Worm (Caenorhabditis elegans) whole organism, midembryonic: ENCODE measurements around the gene sdc-2.

ENCODE experiments used
- T22C8.4 ChIP-seq: fragments of 200-800 bp; sonication (Bioruptor generic); IDR thresholded peaks from 2 replicates; pipeline ENCODE4 v1.3.6; 2022; ENCODE audit warnings: missing genetic modification characterization, missing compliant biosample characterization
- cog-1 ChIP-seq: sonication (generic microtip); optimal IDR thresholded peaks from 2 replicates; lab custom pipeline; 2016; ENCODE audit warnings: missing genetic modification characterization, missing compliant biosample characterization
- flt-1 ChIP-seq: fragments of 200-800 bp; sonication (Bioruptor generic); IDR thresholded peaks from 2 replicates; pipeline ENCODE4 v1.3.6; 2022; ENCODE audit warnings: missing genetic modification characterization, missing compliant biosample characterization
- klf-2 ChIP-seq: fragments of 200-800 bp; sonication (Bioruptor generic); conservative IDR thresholded peaks from 2 replicates; pipeline ENCODE4 v1.3.6; 2022; ENCODE audit warnings: missing genetic modification reagents, missing genetic modification characterization, missing compliant biosample characterization
- med-1 ChIP-seq: sonication (generic microtip); optimal IDR thresholded peaks from 2 replicates; lab custom pipeline; 2017; ENCODE audit warnings: missing genetic modification characterization, mild to moderate bottlenecking, missing compliant biosample characterization, antibody characterized with exemption, missing genetic modification reagents; ENCODE audit not compliant: insufficient read depth
- ref-1 ChIP-seq: fragments of 200-800 bp; sonication (Bioruptor generic); conservative IDR thresholded peaks from 2 replicates; pipeline ENCODE4 v1.3.6; 2022; ENCODE audit warnings: missing genetic modification reagents, missing genetic modification characterization, missing compliant biosample characterization
- tab-1 ChIP-seq: fragments of 200-800 bp; sonication (Bioruptor generic); IDR thresholded peaks from 2 replicates; pipeline ENCODE4 v1.3.6; 2022; ENCODE audit warnings: missing genetic modification characterization, missing compliant biosample characterization
- ztf-23 ChIP-seq: fragments of 200-800 bp; sonication (Bioruptor generic); IDR thresholded peaks from 2 replicates; pipeline ENCODE4 v1.3.6; 2022; ENCODE audit warnings: missing genetic modification reagents, missing genetic modification characterization, missing compliant biosample characterization
- ztf-29 ChIP-seq: fragments of 200-800 bp; sonication (Bioruptor generic); IDR thresholded peaks from 2 replicates; pipeline ENCODE4 v1.3.6; 2022; ENCODE audit warnings: missing genetic modification reagents, missing genetic modification characterization, missing compliant biosample characterization

Gene sdc-2

DNA sequence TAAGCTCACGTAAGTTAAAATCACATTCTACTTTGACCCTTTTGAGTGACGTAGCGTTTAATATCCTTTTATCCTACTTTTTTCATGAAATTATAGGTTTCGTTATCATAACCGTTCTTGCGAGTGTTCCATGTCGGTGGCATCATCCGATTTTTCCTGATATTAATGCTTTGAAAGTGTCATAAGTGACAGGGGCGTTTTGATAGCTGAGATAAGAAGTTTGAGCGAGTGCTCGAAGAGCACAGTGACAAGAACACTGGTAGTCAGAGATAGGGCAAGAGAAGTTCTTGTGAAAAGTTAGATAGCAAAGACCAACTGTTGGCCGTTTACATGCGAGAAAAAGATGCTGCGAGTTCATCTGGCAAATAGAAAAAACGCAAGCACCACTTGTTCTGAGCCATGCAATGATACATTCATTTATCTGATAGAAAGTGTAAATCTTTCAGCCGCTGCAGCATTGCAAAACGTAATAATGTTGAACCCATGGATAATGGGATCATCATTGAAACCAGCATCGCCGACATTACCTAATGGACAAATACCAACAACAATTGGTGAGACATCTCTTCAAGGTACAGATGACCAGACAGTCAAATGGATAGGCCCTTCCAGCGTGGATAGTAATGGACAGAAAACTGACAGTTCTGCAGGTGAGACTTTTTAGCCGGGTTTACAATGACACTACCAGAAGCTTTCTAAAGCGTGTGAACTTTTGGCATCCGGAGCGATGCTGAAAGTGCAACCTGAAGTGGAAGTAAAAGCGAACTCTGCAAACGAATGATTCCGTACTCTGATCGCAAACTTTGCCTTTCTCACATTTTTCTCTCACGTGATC is 41.3 kb upstream of the sdc-2 start:
- no peak for TF ChIP-seq ref-1
- no peak for TF ChIP-seq cog-1 (tag; lab: Kevin White, UChicago)
- TF ChIP-seq flt-1 (GFP tag; lab: Robert Waterston, UW): no peak
- no peak for TF ChIP-seq klf-2 (GFP tag; lab: Robert Waterston, UW)
- no peak for TF ChIP-seq ztf-23 (GFP tag; lab: Robert Waterston, UW)
- TF ChIP-seq T22C8.4 (GFP tag; lab: Robert Waterston, UW): no peak
- TF ChIP-seq med-1 (GFP tag; lab: Kevin White, UChicago): no peak
- TF ChIP-seq tab-1 (GFP tag; lab: Robert Waterston, UW): no peak
- TF ChIP-seq ztf-29 (GFP tag; lab: Robert Waterston, UW): no peak

DNA sequence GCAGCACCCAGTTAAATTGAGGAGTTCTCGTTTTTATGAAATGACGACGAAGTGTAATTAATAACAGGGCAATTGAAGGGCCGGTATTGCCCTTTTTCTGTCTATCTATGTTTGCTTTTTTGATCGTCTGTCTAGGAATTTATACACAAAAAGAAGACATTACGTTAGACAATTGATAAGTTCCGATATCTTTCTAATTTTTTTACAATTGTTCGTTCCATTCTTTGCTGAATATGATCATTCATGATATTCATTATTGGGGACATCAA is 40.7 kb upstream of the sdc-2 start:
- TF ChIP-seq ref-1 (no peak), flt-1 (GFP tag; lab: Robert Waterston, UW) (no peak)

DNA sequence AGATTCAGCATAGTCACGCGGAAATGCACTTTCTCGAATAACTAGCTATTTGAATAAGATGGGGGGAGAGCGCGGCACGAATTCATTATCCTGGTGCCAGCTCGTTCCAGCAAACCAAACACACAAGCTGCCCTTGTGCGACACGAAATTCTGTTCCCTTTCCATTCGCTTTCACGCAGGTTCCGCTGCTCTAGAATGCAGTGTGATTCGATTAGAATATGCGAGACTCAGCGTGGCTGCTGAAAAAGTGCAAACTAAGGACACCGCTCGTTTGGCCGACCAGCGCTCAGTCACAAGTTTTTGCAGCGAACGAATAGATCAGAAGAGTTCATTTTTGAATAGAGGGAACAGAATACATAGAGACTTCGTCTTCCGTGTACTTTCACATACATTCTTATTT is 40.4 kb upstream of the sdc-2 start:
- TF ChIP-seq ztf-23 (GFP tag; lab: Robert Waterston, UW): no peak
- no peak for TF ChIP-seq flt-1 (GFP tag; lab: Robert Waterston, UW)
- no peak for TF ChIP-seq cog-1 (tag; lab: Kevin White, UChicago)
- TF ChIP-seq ztf-29 (GFP tag; lab: Robert Waterston, UW): no peak
- TF ChIP-seq ref-1: no peak

- TF ChIP-seq ref-1 (no peak), tab-1 (GFP tag; lab: Robert Waterston, UW) (no peak), cog-1 (tag; lab: Kevin White, UChicago) (no peak)
These were observed 39.9 kb upstream of the sdc-2 start for ce11 chrX:11482637-11483036.

ce11 chrX:11484027-11484426 is 38.5 kb upstream of the sdc-2 start:
- no peak for TF ChIP-seq med-1 (GFP tag; lab: Kevin White, UChicago)
- TF ChIP-seq ztf-29 (GFP tag; lab: Robert Waterston, UW): no peak
- TF ChIP-seq tab-1 (GFP tag; lab: Robert Waterston, UW): no peak
- TF ChIP-seq T22C8.4 (GFP tag; lab: Robert Waterston, UW): no peak
- TF ChIP-seq klf-2 (GFP tag; lab: Robert Waterston, UW): no peak
- TF ChIP-seq flt-1 (GFP tag; lab: Robert Waterston, UW): no peak
- TF ChIP-seq ref-1: no peak
- TF ChIP-seq cog-1 (tag; lab: Kevin White, UChicago): no peak
- no peak for TF ChIP-seq ztf-23 (GFP tag; lab: Robert Waterston, UW)

ce11 chrX:11487484-11487883 is 35.0 kb upstream of the sdc-2 start, which contains the start of gene spp-9:
Gene spp-9 (plus strand): TSS chrX:11487784.
- TF ChIP-seq T22C8.4 (GFP tag; lab: Robert Waterston, UW): no peak
- TF ChIP-seq ztf-23 (GFP tag; lab: Robert Waterston, UW): no peak
- no peak for TF ChIP-seq ref-1
- no peak for TF ChIP-seq flt-1 (GFP tag; lab: Robert Waterston, UW)
- TF ChIP-seq ztf-29 (GFP tag; lab: Robert Waterston, UW): no peak
- no peak for TF ChIP-seq cog-1 (tag; lab: Kevin White, UChicago)
- no peak for TF ChIP-seq klf-2 (GFP tag; lab: Robert Waterston, UW)
- TF ChIP-seq med-1 (GFP tag; lab: Kevin White, UChicago): no peak
- TF ChIP-seq tab-1 (GFP tag; lab: Robert Waterston, UW): no peak

ce11 chrX:11489830-11490229 is 32.7 kb upstream of the sdc-2 start, which contains the start of gene spp-21:
Gene spp-21 (plus strand): TSS chrX:11490130.
- TF ChIP-seq ref-1: no peak
- TF ChIP-seq ztf-29 (GFP tag; lab: Robert Waterston, UW): no peak
- no peak for TF ChIP-seq klf-2 (GFP tag; lab: Robert Waterston, UW)
- TF ChIP-seq flt-1 (GFP tag; lab: Robert Waterston, UW): no peak
- TF ChIP-seq med-1 (GFP tag; lab: Kevin White, UChicago): no peak
- no peak for TF ChIP-seq ztf-23 (GFP tag; lab: Robert Waterston, UW)
- TF ChIP-seq tab-1 (GFP tag; lab: Robert Waterston, UW): no peak
- no peak for TF ChIP-seq T22C8.4 (GFP tag; lab: Robert Waterston, UW)
- TF ChIP-seq cog-1 (tag; lab: Kevin White, UChicago): no peak

- TF ChIP-seq klf-2 (GFP tag; lab: Robert Waterston, UW): no peak
- no peak for TF ChIP-seq cog-1 (tag; lab: Kevin White, UChicago)
- no peak for TF ChIP-seq ztf-29 (GFP tag; lab: Robert Waterston, UW)
These were observed 30.7 kb upstream of the sdc-2 start for ce11 chrX:11491835-11492234.

DNA sequence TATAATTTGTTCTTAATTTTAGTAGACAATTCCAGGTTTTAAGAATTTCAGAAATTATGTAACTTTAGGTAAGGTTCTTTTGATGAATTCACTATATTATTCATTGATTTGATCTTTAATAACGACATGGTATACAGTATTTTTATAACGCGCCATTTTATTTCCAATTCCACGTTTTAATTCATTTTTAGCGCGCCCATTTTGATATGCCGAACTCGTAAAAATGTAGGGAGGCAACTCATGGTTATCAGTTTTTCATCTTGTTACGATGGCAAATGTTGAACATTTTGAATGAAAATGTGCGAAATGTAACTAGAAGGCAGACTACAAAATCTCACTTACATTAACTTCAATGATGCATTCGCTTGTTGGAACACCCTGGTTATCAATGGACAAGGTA is 23.6 kb upstream of the sdc-2 start:
- TF ChIP-seq med-1 (GFP tag; lab: Kevin White, UChicago): no peak
- TF ChIP-seq klf-2 (GFP tag; lab: Robert Waterston, UW): no peak
- TF ChIP-seq ztf-29 (GFP tag; lab: Robert Waterston, UW): no peak
- TF ChIP-seq flt-1 (GFP tag; lab: Robert Waterston, UW): no peak
- TF ChIP-seq T22C8.4 (GFP tag; lab: Robert Waterston, UW): no peak
- TF ChIP-seq tab-1 (GFP tag; lab: Robert Waterston, UW): no peak
- no peak for TF ChIP-seq ztf-23 (GFP tag; lab: Robert Waterston, UW)
- no peak for TF ChIP-seq cog-1 (tag; lab: Kevin White, UChicago)
- TF ChIP-seq ref-1: no peak

DNA sequence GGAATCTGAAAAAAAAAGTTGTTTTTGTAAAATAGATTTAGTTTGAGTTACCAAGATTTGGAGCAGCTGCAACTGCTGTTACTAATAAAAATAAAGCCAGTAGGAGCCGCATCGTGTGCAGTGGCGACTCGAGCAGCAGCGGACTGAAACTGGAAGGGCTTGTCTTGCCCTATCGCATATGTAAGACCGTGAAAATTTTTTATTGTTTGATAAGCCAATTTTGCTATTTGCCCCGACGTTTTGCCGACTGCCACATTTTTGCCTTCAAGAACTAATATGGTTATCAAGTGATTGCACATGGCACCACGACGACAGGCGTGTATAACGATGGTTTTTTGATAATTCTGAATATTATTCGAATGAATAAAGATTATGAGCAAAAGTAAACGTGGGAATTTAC is 22.8 kb upstream of the sdc-2 start, which contains the start of gene T25C12.3:
T25C12.3 (minus strand) TSS at position 262 of the 400 bp plus-strand sequence.
- TF ChIP-seq med-1 (GFP tag; lab: Kevin White, UChicago): no peak
- no peak for TF ChIP-seq ztf-23 (GFP tag; lab: Robert Waterston, UW)
- no peak for TF ChIP-seq klf-2 (GFP tag; lab: Robert Waterston, UW)
- no peak for TF ChIP-seq T22C8.4 (GFP tag; lab: Robert Waterston, UW)
